Fruit fly (Drosophila melanogaster) whole organism, embryonic: ENCODE measurements around the gene Lamtor4.

Experiments
- B-H2 ChIP-seq: fragments of 200-800 bp; sonication (Bioruptor generic); optimal IDR thresholded peaks from 2 replicates; lab custom pipeline; 2018; ENCODE audit warnings: missing biosample characterization, mild to moderate bottlenecking, missing genetic modification characterization
- Bgb ChIP-seq: fragments of 200-800 bp; sonication (Bioruptor generic); IDR thresholded peaks from 2 replicates; pipeline ENCODE4 v1.3.6; 2022; ENCODE audit warnings: missing biosample characterization, missing genetic modification characterization; ENCODE audit not compliant: partially characterized antibody
- CG11093 ChIP-seq: fragments of 200-800 bp; sonication (Bioruptor generic); IDR thresholded peaks from 3 replicates; pipeline ENCODE4 v1.3.6; 2022; ENCODE audit warnings: missing biosample characterization, missing genetic modification characterization
- CG11723 ChIP-seq: fragments of 200-800 bp; sonication (Bioruptor generic); optimal IDR thresholded peaks from 2 replicates; lab custom pipeline; 2017; ENCODE audit warnings: missing biosample characterization, mild to moderate bottlenecking, missing genetic modification characterization
- CG12071 ChIP-seq: fragments of 200-800 bp; sonication (Bioruptor generic); optimal IDR thresholded peaks from 3 replicates; lab custom pipeline; 2018; ENCODE audit warnings: missing biosample characterization, mild to moderate bottlenecking, missing genetic modification characterization
- CG1233 ChIP-seq: fragments of 200-800 bp; sonication (Bioruptor generic); optimal IDR thresholded peaks from 4 replicates; lab custom pipeline; 2018; ENCODE audit warnings: missing biosample characterization, mild to moderate bottlenecking, missing genetic modification characterization
- CG13894 ChIP-seq: fragments of 200-800 bp; sonication (Bioruptor generic); optimal IDR thresholded peaks from 3 replicates; lab custom pipeline; 2018; ENCODE audit warnings: missing biosample characterization, mild to moderate bottlenecking, missing genetic modification characterization, moderate library complexity
- CG15514 ChIP-seq: fragments of 200-800 bp; sonication (Bioruptor generic); optimal IDR thresholded peaks from 3 replicates; lab custom pipeline; 2017; ENCODE audit warnings: missing biosample characterization, missing genetic modification characterization, mild to moderate bottlenecking, moderate library complexity, missing genetic modification reagents
- CG18599 ChIP-seq: fragments of 200-800 bp; sonication (Bioruptor generic); optimal IDR thresholded peaks from 3 replicates; lab custom pipeline; 2017; ENCODE audit warnings: missing biosample characterization, missing genetic modification characterization, mild to moderate bottlenecking, moderate library complexity, missing genetic modification reagents
- CG3281 ChIP-seq: fragments of 200-800 bp; sonication (Bioruptor generic); optimal IDR thresholded peaks from 3 replicates; lab custom pipeline; 2017; ENCODE audit warnings: missing biosample characterization, mild to moderate bottlenecking, missing genetic modification characterization
- CG34376 ChIP-seq: fragments of 200-800 bp; sonication (Bioruptor generic); optimal IDR thresholded peaks from 2 replicates; lab custom pipeline; 2018; ENCODE audit warnings: missing biosample characterization, mild to moderate bottlenecking, missing genetic modification characterization
- CG4360 ChIP-seq: fragments of 200-800 bp; sonication (Bioruptor generic); IDR thresholded peaks from 2 replicates; pipeline ENCODE4 v1.3.6; 2022; ENCODE audit warnings: missing biosample characterization, missing genetic modification characterization
- CG6854 ChIP-seq: fragments of 200-800 bp; sonication (Bioruptor generic); optimal IDR thresholded peaks from 3 replicates; lab custom pipeline; 2017; ENCODE audit warnings: missing biosample characterization, mild to moderate bottlenecking, missing genetic modification characterization
- CTCF ChIP-seq: fragments of 200-800 bp; sonication (Bioruptor generic); optimal IDR thresholded peaks from 2 replicates; lab custom pipeline; 2017; ENCODE audit warnings: missing biosample characterization, mild to moderate bottlenecking, missing genetic modification characterization, moderate library complexity
- CrebB ChIP-seq: fragments of 200-800 bp; sonication (Bioruptor generic); optimal IDR thresholded peaks from 3 replicates; lab custom pipeline; 2018; ENCODE audit warnings: missing biosample characterization, mild to moderate bottlenecking, missing genetic modification characterization
- Deaf1 ChIP-seq: fragments of 200-800 bp; optimal IDR thresholded peaks from 3 replicates; lab custom pipeline; 2019; ENCODE audit warnings: missing biosample characterization, mild to moderate bottlenecking, missing genetic modification characterization, moderate library complexity
- Dp ChIP-seq: fragments of 200-800 bp; sonication (Bioruptor generic); optimal IDR thresholded peaks from 2 replicates; lab custom pipeline; 2018; ENCODE audit warnings: missing biosample characterization, mild to moderate bottlenecking, missing genetic modification characterization, moderate library complexity
- E2f1 ChIP-seq: fragments of 200-800 bp; sonication (Bioruptor generic); IDR thresholded peaks from 2 replicates; pipeline ENCODE4 v1.3.6; 2022; ENCODE audit warnings: missing biosample characterization, missing genetic modification characterization
- E2f2 ChIP-seq: fragments of 200-800 bp; sonication (Bioruptor generic); IDR thresholded peaks from 2 replicates; pipeline ENCODE4 v1.3.6; 2022; ENCODE audit warnings: missing biosample characterization, missing genetic modification characterization
- ERR ChIP-seq: fragments of 200-800 bp; sonication (Bioruptor generic); optimal IDR thresholded peaks from 2 replicates; lab custom pipeline; 2016; ENCODE audit warnings: missing biosample characterization, missing genetic modification characterization
- Ets65A ChIP-seq: fragments of 200-800 bp; sonication (Bioruptor generic); peaks from one replicate; lab custom pipeline; 2016; ENCODE audit warnings: missing biosample characterization, missing genetic modification characterization
- Fer1 ChIP-seq: fragments of 200-800 bp; sonication (Bioruptor generic); optimal IDR thresholded peaks from 2 replicates; lab custom pipeline; 2017; ENCODE audit warnings: missing biosample characterization, mild to moderate bottlenecking, missing genetic modification characterization
- Myb ChIP-seq: fragments of 200-800 bp; sonication (Bioruptor generic); optimal IDR thresholded peaks from 2 replicates; lab custom pipeline; 2016; ENCODE audit warnings: missing biosample characterization, missing genetic modification characterization
- Scr ChIP-seq: fragments of 200-800 bp; sonication (Bioruptor generic); IDR thresholded peaks from 2 replicates; pipeline ENCODE4 v1.3.6; 2022; ENCODE audit warnings: missing biosample characterization, missing genetic modification characterization; ENCODE audit not compliant: partially characterized antibody
- Sin3A ChIP-seq: fragments of >200 bp; optimal IDR thresholded peaks from 2 replicates; lab custom pipeline; 2018
- bigmax ChIP-seq: fragments of 200-800 bp; sonication (Bioruptor generic); optimal IDR thresholded peaks from 2 replicates; lab custom pipeline; 2018; ENCODE audit warnings: missing biosample characterization, mild to moderate bottlenecking, missing genetic modification characterization
- caup ChIP-seq: fragments of 200-800 bp; sonication (Bioruptor generic); optimal IDR thresholded peaks from 3 replicates; lab custom pipeline; 2017; ENCODE audit warnings: missing biosample characterization, mild to moderate bottlenecking, missing genetic modification characterization, moderate library complexity; ENCODE audit not compliant: severe bottlenecking
- chif ChIP-seq, 2 experiments: fragments of 200-800 bp; sonication (Bioruptor generic); optimal IDR thresholded peaks; 3 replicates each; lab custom pipeline; 2016; ENCODE audit warnings: missing biosample characterization in 2 of 2, missing genetic modification characterization in 2 of 2
- grn ChIP-seq: fragments of 200-800 bp; sonication (Bioruptor generic); optimal IDR thresholded peaks from 3 replicates; lab custom pipeline; 2017; ENCODE audit warnings: missing biosample characterization, missing genetic modification characterization
- lab ChIP-seq: fragments of 200-800 bp; sonication (Bioruptor generic); optimal IDR thresholded peaks from 3 replicates; lab custom pipeline; 2017; ENCODE audit warnings: missing biosample characterization, missing genetic modification characterization, mild to moderate bottlenecking, moderate library complexity, missing genetic modification reagents
- lbe ChIP-seq: fragments of 200-800 bp; sonication (Bioruptor generic); optimal IDR thresholded peaks from 2 replicates; lab custom pipeline; 2016; ENCODE audit warnings: missing biosample characterization, mild to moderate bottlenecking, missing genetic modification characterization
- mirr ChIP-seq: fragments of 200-800 bp; sonication (Bioruptor generic); optimal IDR thresholded peaks from 3 replicates; lab custom pipeline; 2018; ENCODE audit warnings: missing biosample characterization, mild to moderate bottlenecking, missing genetic modification characterization
- pzg ChIP-seq: fragments of 200-800 bp; sonication (Bioruptor generic); optimal IDR thresholded peaks from 3 replicates; lab custom pipeline; 2018; ENCODE audit warnings: missing biosample characterization, mild to moderate bottlenecking, missing genetic modification characterization, moderate library complexity
- scrt ChIP-seq: fragments of 200-800 bp; sonication (Bioruptor generic); optimal IDR thresholded peaks from 2 replicates; lab custom pipeline; 2018; ENCODE audit warnings: missing biosample characterization, mild to moderate bottlenecking, missing genetic modification characterization, moderate library complexity
- slbo ChIP-seq: fragments of 200-800 bp; sonication (Bioruptor generic); IDR thresholded peaks from 2 replicates; pipeline ENCODE4 v1.3.6; 2022; ENCODE audit warnings: missing biosample characterization, missing genetic modification characterization
- sug ChIP-seq: fragments of 200-800 bp; optimal IDR thresholded peaks from 2 replicates; lab custom pipeline; 2019; ENCODE audit warnings: missing biosample characterization, mild to moderate bottlenecking, missing genetic modification characterization, moderate library complexity

The Lamtor4 gene

DNA sequence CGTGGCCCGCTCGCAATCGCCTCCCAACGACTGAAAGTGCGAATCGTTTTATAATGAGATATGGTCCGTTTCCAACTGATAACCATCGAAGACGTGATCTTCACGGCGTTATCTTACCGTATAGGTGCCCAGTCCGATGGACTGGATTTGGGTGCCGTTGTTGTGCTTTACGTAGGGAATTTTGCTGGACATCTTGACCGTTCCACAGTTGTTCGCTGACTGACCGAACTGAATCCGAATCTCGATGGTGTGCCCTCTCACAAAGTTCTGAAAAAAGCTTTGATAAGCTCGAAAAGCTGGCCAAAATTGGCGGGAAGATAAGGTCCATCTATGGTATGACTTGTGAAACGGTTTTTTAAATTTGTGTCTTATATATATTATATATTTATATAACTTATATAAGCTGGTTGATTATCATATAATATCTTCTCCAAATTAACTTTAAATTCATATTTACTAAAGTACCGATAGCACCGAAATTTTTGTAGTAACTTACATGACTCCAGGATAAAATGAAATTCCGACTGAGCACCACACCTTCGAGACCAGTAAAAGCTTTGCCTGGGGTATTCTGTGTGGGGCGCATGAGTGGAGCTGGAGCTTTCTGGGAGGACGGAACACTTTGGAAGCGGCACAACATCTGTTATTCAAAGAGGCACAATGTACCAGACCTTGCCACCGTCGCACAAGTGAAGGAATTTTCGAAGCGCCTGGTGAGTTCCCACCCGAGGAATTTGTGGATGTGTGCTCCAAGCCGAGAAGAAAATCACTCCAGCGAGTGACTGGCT lies 45.7 kb downstream of the Lamtor4 start, which contains the start of the genes CG10863 and CG14982 (continued):
- peak; percentile 91 for TF ChIP-seq grn (GFP tag; lab: Kevin White, UChicago)
- peak; percentile 25; the same call in 1 of the 2 replicates for TF ChIP-seq E2f2 (GFP tag; lab: Robert Waterston, UW)
- TF ChIP-seq CrebB (tag; lab: Kevin White, UChicago) = no peak
- no peak for TF ChIP-seq CG11093 (GFP tag; lab: Robert Waterston, UW)
- peak; percentile 83 for TF ChIP-seq CG34376 (GFP tag; lab: Kevin White, UChicago)
- TF ChIP-seq Dp (GFP tag; lab: Kevin White, UChicago) = peak; percentile 67
- peak; percentile 60 for TF ChIP-seq CG15514
- TF ChIP-seq Deaf1 (tag; lab: Kevin White, UChicago) = peak; percentile 90
- peak; percentile 71 for TF ChIP-seq sug (tag; lab: Kevin White, UChicago)
- peak; percentile 44; the same call in 1 of the 2 replicates for TF ChIP-seq E2f1 (GFP tag; lab: Robert Waterston, UW)
- peak; percentile 9 for TF ChIP-seq caup (GFP tag; lab: Kevin White, UChicago)
- no peak for TF ChIP-seq CG4360 (GFP tag; lab: Robert Waterston, UW)
- TF ChIP-seq CTCF = peak; percentile 35
- peak; percentile 47 for TF ChIP-seq scrt
- peak; percentile 33 for TF ChIP-seq ERR
- peak; percentile 31; the same call in 1 of the 2 replicates for TF ChIP-seq slbo (GFP tag; lab: Robert Waterston, UW)
- peak; percentile 35 for TF ChIP-seq B-H2
- peak; percentile 20 for TF ChIP-seq pzg (GFP tag; lab: Kevin White, UChicago)
- TF ChIP-seq bigmax (GFP tag; lab: Kevin White, UChicago) = no peak
- no peak for TF ChIP-seq Sin3A (lab: Kevin White, UChicago)
- peak; percentile 50; the same call in 1 of the 2 replicates for TF ChIP-seq Bgb
- peak; percentile 29 for TF ChIP-seq Fer1 (GFP tag; lab: Kevin White, UChicago)
- TF ChIP-seq lab (GFP tag; lab: Kevin White, UChicago) = peak; percentile 43
- TF ChIP-seq mirr (GFP tag; lab: Kevin White, UChicago) = peak; percentile 29
- peak; percentile 5 for TF ChIP-seq CG6854 (GFP tag; lab: Kevin White, UChicago)
- TF ChIP-seq Ets65A (GFP tag; lab: Kevin White, UChicago) = peak; percentile 52
- TF ChIP-seq Myb (GFP tag; lab: Kevin White, UChicago) = peak; percentile 20
- 0 out of 2 replicates have a peak, but pooled peaks have one; percentile 18 for TF ChIP-seq Scr (GFP tag; lab: Robert Waterston, UW)
- peak; percentile 0 for TF ChIP-seq CG13894 (tag; lab: Kevin White, UChicago)
- no peak for TF ChIP-seq chif (GFP tag; optimal IDR thresholded peaks at IDR 0.05; lab: Kevin White, UChicago)
- peak; percentile 1 for TF ChIP-seq CG12071 (GFP tag; lab: Kevin White, UChicago)
- TF ChIP-seq lbe (GFP tag; lab: Kevin White, UChicago) = peak; percentile 8
- TF ChIP-seq CG3281 (GFP tag; lab: Kevin White, UChicago) = peak; percentile 1
- no peak for TF ChIP-seq CG1233 (GFP tag; lab: Kevin White, UChicago)
- peak; percentile 51 for TF ChIP-seq CG18599 (GFP tag; lab: Kevin White, UChicago)
- no peak for TF ChIP-seq CG11723
- TF ChIP-seq, all 482 proteins: peak for 53
